Worm (Caenorhabditis elegans) whole organism, L4/young adult: ENCODE measurements around the gene dmsr-11.

ENCODE experiments used
- W03F9.2 ChIP-seq: fragments of 150-350 bp; optimal IDR thresholded peaks from 2 replicates; lab custom pipeline; 2014; ENCODE audit warnings: missing biosample characterization, missing genetic modification characterization
- dao-5 ChIP-seq: sonication (generic microtip); optimal IDR thresholded peaks from 2 replicates; lab custom pipeline; 2016; ENCODE audit warnings: missing genotype, missing genetic modification characterization, moderate library complexity, missing compliant biosample characterization
- him-1 ChIP-seq: sonication (generic microtip); optimal IDR thresholded peaks from 2 replicates; lab custom pipeline; 2016; ENCODE audit warnings: missing genotype, missing genetic modification reagents, missing genetic modification characterization, missing compliant biosample characterization

DNA sequence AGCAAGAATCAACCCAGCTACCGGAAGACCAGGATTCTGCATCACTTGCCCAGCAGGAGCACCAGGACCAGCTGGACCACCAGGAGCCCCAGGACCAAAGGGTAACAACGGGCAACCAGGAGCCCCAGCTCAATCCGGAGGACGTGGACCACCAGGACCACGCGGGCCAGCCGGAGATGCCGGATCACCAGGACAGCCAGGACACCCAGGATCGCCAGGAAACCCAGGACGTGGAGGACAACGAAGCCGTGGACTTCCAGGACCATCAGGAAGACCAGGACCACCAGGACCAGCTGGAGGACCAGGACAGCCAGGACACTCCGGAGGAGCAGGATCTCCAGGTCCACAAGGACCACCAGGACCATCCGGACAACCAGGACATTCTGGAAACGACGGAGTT, 27.6 kb upstream of the dmsr-11 start:
- TF ChIP-seq dao-5 (tag; lab: Kevin White, UChicago) (no peak), W03F9.2 (tag; lab: Kevin White, UChicago) (no peak), him-1 (tag; lab: Kevin White, UChicago) (no peak)
